Fruit fly (Drosophila melanogaster) whole organism, prepupa: ENCODE results near the gene Tet.

ENCODE experiments used
- Blimp-1 ChIP-seq: fragments of 200-800 bp; sonication (Bioruptor generic); optimal IDR thresholded peaks from 3 replicates; lab custom pipeline; 2017; ENCODE audit warnings: missing biosample characterization, missing genetic modification characterization, mild to moderate bottlenecking, moderate library complexity, missing genetic modification reagents
- CG10631 ChIP-seq: fragments of 200-800 bp; sonication (Bioruptor generic); optimal IDR thresholded peaks from 2 replicates; lab custom pipeline; 2016; ENCODE audit warnings: missing biosample characterization, missing genetic modification characterization
- CG11762 ChIP-seq: fragments of 200-800 bp; sonication (Bioruptor generic); optimal IDR thresholded peaks from 3 replicates; lab custom pipeline; 2016; ENCODE audit warnings: missing biosample characterization, missing genetic modification characterization; ENCODE audit not compliant: insufficient read depth
- CG11902 ChIP-seq: fragments of 200-800 bp; sonication (Bioruptor generic); optimal IDR thresholded peaks from 3 replicates; lab custom pipeline; 2016; ENCODE audit warnings: missing biosample characterization, missing genetic modification characterization
- CG15336 ChIP-seq: fragments of 200-800 bp; sonication (Bioruptor generic); IDR thresholded peaks from 2 replicates; pipeline ENCODE4 v1.3.6; 2022; ENCODE audit warnings: missing biosample characterization, missing genetic modification characterization
- CG3032 ChIP-seq: fragments of 200-800 bp; optimal IDR thresholded peaks from 2 replicates; lab custom pipeline; 2019; ENCODE audit warnings: missing biosample characterization, mild to moderate bottlenecking, missing genetic modification characterization, moderate library complexity
- CG31627 ChIP-seq: fragments of 200-800 bp; sonication (Bioruptor generic); optimal IDR thresholded peaks from 3 replicates; lab custom pipeline; 2016; ENCODE audit warnings: missing biosample characterization, missing genetic modification characterization
- CG32006 ChIP-seq: fragments of 200-800 bp; sonication (Bioruptor generic); optimal IDR thresholded peaks from 3 replicates; lab custom pipeline; 2017; ENCODE audit warnings: missing biosample characterization, mild to moderate bottlenecking, missing genetic modification characterization
- CG34406 ChIP-seq: fragments of 200-800 bp; sonication (Bioruptor generic); optimal IDR thresholded peaks from 3 replicates; lab custom pipeline; 2016; ENCODE audit warnings: missing biosample characterization, missing genetic modification characterization
- CG3919 ChIP-seq: fragments of 200-800 bp; sonication (Bioruptor generic); optimal IDR thresholded peaks from 3 replicates; lab custom pipeline; 2016; ENCODE audit warnings: missing biosample characterization, missing genetic modification characterization
- CG4318 ChIP-seq: fragments of 200-800 bp; sonication (Bioruptor generic); optimal IDR thresholded peaks from 3 replicates; lab custom pipeline; 2017; ENCODE audit warnings: missing biosample characterization, mild to moderate bottlenecking, missing genetic modification characterization
- CG6276 ChIP-seq: fragments of 200-800 bp; sonication (Bioruptor generic); optimal IDR thresholded peaks from 2 replicates; lab custom pipeline; 2017; ENCODE audit warnings: missing biosample characterization, mild to moderate bottlenecking, missing genetic modification characterization
- CG6792 ChIP-seq: fragments of 200-800 bp; sonication (Bioruptor generic); optimal IDR thresholded peaks from 3 replicates; lab custom pipeline; 2016; ENCODE audit warnings: missing biosample characterization, missing genetic modification characterization
- CG6808 ChIP-seq: fragments of 200-800 bp; sonication (Bioruptor generic); optimal IDR thresholded peaks from 3 replicates; lab custom pipeline; 2017; ENCODE audit warnings: missing biosample characterization, missing genetic modification characterization, mild to moderate bottlenecking, moderate library complexity, missing genetic modification reagents
- CG6854 ChIP-seq: fragments of 200-800 bp; sonication (Bioruptor generic); optimal IDR thresholded peaks from 2 replicates; lab custom pipeline; 2017; ENCODE audit warnings: missing biosample characterization, mild to moderate bottlenecking, missing genetic modification characterization
- CG7368 ChIP-seq: fragments of 200-800 bp; sonication (Bioruptor generic); optimal IDR thresholded peaks from 3 replicates; lab custom pipeline; 2016; ENCODE audit warnings: missing biosample characterization, missing genetic modification characterization
- CG8632 ChIP-seq: fragments of 200-800 bp; sonication (Bioruptor generic); optimal IDR thresholded peaks from 3 replicates; lab custom pipeline; 2016; ENCODE audit warnings: missing biosample characterization, missing genetic modification characterization
- CG9139 ChIP-seq: fragments of 200-800 bp; sonication (Bioruptor generic); optimal IDR thresholded peaks from 3 replicates; lab custom pipeline; 2017; ENCODE audit warnings: missing biosample characterization, mild to moderate bottlenecking, missing genetic modification characterization
- Eip78C ChIP-seq: fragments of 200-800 bp; sonication (Bioruptor generic); peaks from one replicate; lab custom pipeline; 2016; ENCODE audit warnings: missing biosample characterization, missing genetic modification characterization
- Gug ChIP-seq: fragments of 200-800 bp; sonication (Bioruptor generic); IDR thresholded peaks from 2 replicates; pipeline ENCODE4 v1.3.6; 2022; ENCODE audit warnings: missing biosample characterization, missing genetic modification characterization
- Hr38 ChIP-seq: sonication (Bioruptor generic); optimal IDR thresholded peaks from 2 replicates; lab custom pipeline; 2016; ENCODE audit warnings: missing biosample characterization, missing genetic modification characterization
- Hr4 ChIP-seq: fragments of 200-800 bp; sonication (Bioruptor generic); optimal IDR thresholded peaks from 3 replicates; lab custom pipeline; 2016; ENCODE audit warnings: missing biosample characterization, missing genetic modification characterization
- OdsH ChIP-seq: fragments of 200-800 bp; sonication (Bioruptor generic); optimal IDR thresholded peaks from 3 replicates; lab custom pipeline; 2016; ENCODE audit warnings: missing biosample characterization, missing genetic modification characterization
- Smox ChIP-seq: fragments of 200-800 bp; sonication (Bioruptor generic); optimal IDR thresholded peaks from 3 replicates; lab custom pipeline; 2016; ENCODE audit warnings: missing biosample characterization, missing genetic modification characterization
- achi ChIP-seq: fragments of 200-800 bp; sonication (Bioruptor generic); optimal IDR thresholded peaks from 3 replicates; lab custom pipeline; 2016; ENCODE audit warnings: missing biosample characterization, missing genetic modification characterization
- acj6 ChIP-seq: fragments of 200-800 bp; sonication (Bioruptor generic); optimal IDR thresholded peaks from 3 replicates; lab custom pipeline; 2016; ENCODE audit warnings: missing biosample characterization, missing genetic modification characterization
- dac ChIP-seq: fragments of 200-800 bp; sonication (Bioruptor generic); optimal IDR thresholded peaks from 2 replicates; lab custom pipeline; 2017; ENCODE audit warnings: missing biosample characterization, mild to moderate bottlenecking, missing genetic modification characterization
- eg ChIP-seq: fragments of 200-800 bp; sonication (Bioruptor generic); IDR thresholded peaks from 3 replicates; pipeline ENCODE4 v1.3.6; 2022; ENCODE audit warnings: missing biosample characterization, missing genetic modification characterization
- esn ChIP-seq: fragments of 200-800 bp; sonication (Bioruptor generic); optimal IDR thresholded peaks from 2 replicates; lab custom pipeline; 2016; ENCODE audit warnings: missing biosample characterization, mild to moderate bottlenecking, missing genetic modification characterization, moderate library complexity
- net ChIP-seq: fragments of 200-800 bp; sonication (Bioruptor generic); optimal IDR thresholded peaks from 3 replicates; lab custom pipeline; 2016; ENCODE audit warnings: missing biosample characterization, missing genetic modification characterization
- salr ChIP-seq, 2 experiments: fragments of 200-800 bp; sonication (Bioruptor generic); optimal IDR thresholded peaks; 3 replicates each; lab custom pipeline; 2016 to 2018; ENCODE audit warnings: missing biosample characterization in 2 of 2, missing genetic modification characterization in 2 of 2, mild to moderate bottlenecking in 1 of 2
- spab ChIP-seq: fragments of 200-800 bp; sonication (Bioruptor generic); optimal IDR thresholded peaks from 2 replicates; lab custom pipeline; 2017; ENCODE audit warnings: missing biosample characterization, mild to moderate bottlenecking, missing genetic modification characterization, missing genetic modification reagents
- ss ChIP-seq, 2 experiments: fragments of 200-800 bp; sonication (Bioruptor generic); optimal IDR thresholded peaks; 2 replicates in 1 of 2; 3 replicates in 1 of 2; lab custom pipeline; 2017 to 2018; ENCODE audit warnings: mild to moderate bottlenecking in 2 of 2, missing biosample characterization in 2 of 2, missing genetic modification characterization in 2 of 2, moderate library complexity in 1 of 2
- svp ChIP-seq: fragments of 200-800 bp; sonication (Bioruptor generic); peaks from one replicate; lab custom pipeline; 2016; ENCODE audit warnings: missing biosample characterization, missing genetic modification characterization
- topi ChIP-seq: fragments of 200-800 bp; sonication (Bioruptor generic); optimal IDR thresholded peaks from 3 replicates; lab custom pipeline; 2016; ENCODE audit warnings: missing biosample characterization, missing genetic modification characterization

Gene Tet

dm6 chr3L:2879005-2879826 lies at the start of gene Tet:
Tet (minus strand) TSS chr3L:2879158.
- TF ChIP-seq CG3032, result no peak
- peak; percentile 34 for TF ChIP-seq Eip78C
- no peak for TF ChIP-seq CG11762 (GFP tag; lab: Kevin White, UChicago)

dm6 chr3L:2923097-2923496 lies 44.1 kb upstream of the Tet start:
- peak; percentile 73 for TF ChIP-seq svp (GFP tag; lab: Kevin White, UChicago)
- no peak for TF ChIP-seq CG4318 (GFP tag; lab: Kevin White, UChicago)
- no peak for TF ChIP-seq acj6 (GFP tag; lab: Kevin White, UChicago)
- no peak for TF ChIP-seq Hr38 (GFP tag; lab: Kevin White, UChicago)

- TF ChIP-seq CG6854 (GFP tag; lab: Kevin White, UChicago) (no peak), CG8632 (no peak), Gug (GFP tag; lab: Robert Waterston, UW) (no peak), CG34406 (GFP tag; lab: Kevin White, UChicago) (no peak), spab (GFP tag; lab: Kevin White, UChicago) (no peak), esn (GFP tag; lab: Kevin White, UChicago) (no peak), salr (GFP tag; optimal IDR thresholded peaks at IDR 0.05; lab: Kevin White, UChicago) (no peak), Eip78C (no peak), CG3919 (GFP tag; lab: Kevin White, UChicago) (no peak), Smox (no peak)
- TF ChIP-seq, all 60 proteins: peak for 0
These were observed 39.7 kb upstream of the Tet start for dm6 chr3L:2918628-2919027.

dm6 chr3L:2916554-2916953 lies 37.6 kb upstream of the Tet start, which contains the start of gene CG9970:
CG9970 (minus strand) TSS chr3L:2916654.
- TF ChIP-seq CG10631, result no peak
- no peak for TF ChIP-seq acj6 (GFP tag; lab: Kevin White, UChicago)
- TF ChIP-seq CG11902 (GFP tag; lab: Kevin White, UChicago), result no peak
- no peak for TF ChIP-seq achi (GFP tag; lab: Kevin White, UChicago)
- TF ChIP-seq Eip78C, result no peak
- no peak for TF ChIP-seq dac
- TF ChIP-seq CG15336 (GFP tag; lab: Robert Waterston, UW), result no peak
- no peak for TF ChIP-seq CG31627 (GFP tag; lab: Kevin White, UChicago)
- TF ChIP-seq eg, result no peak
- TF ChIP-seq CG3032, result no peak
- TF ChIP-seq Gug (GFP tag; lab: Robert Waterston, UW), result no peak
- TF ChIP-seq CG6792 (GFP tag; lab: Kevin White, UChicago), result no peak
- no peak for TF ChIP-seq CG4318 (GFP tag; lab: Kevin White, UChicago)
- TF ChIP-seq CG11762 (GFP tag; lab: Kevin White, UChicago), result no peak
- TF ChIP-seq Hr4 (GFP tag; lab: Kevin White, UChicago), result no peak

dm6 chr3L:2913291-2913690 lies 34.3 kb upstream of the Tet start:
- TF ChIP-seq CG9139 (GFP tag; lab: Kevin White, UChicago) (no peak), CG6808 (no peak), acj6 (GFP tag; lab: Kevin White, UChicago) (no peak), CG7368 (no peak), Eip78C (no peak), Blimp-1 (no peak), CG32006 (GFP tag; lab: Kevin White, UChicago) (no peak), CG31627 (GFP tag; lab: Kevin White, UChicago) (no peak), achi (GFP tag; lab: Kevin White, UChicago) (no peak), ss (GFP tag; optimal IDR thresholded peaks at IDR 0.05; lab: Kevin White, UChicago) (no peak), CG6276 (GFP tag; lab: Kevin White, UChicago) (no peak), net (GFP tag; lab: Kevin White, UChicago) (no peak), OdsH (GFP tag; lab: Kevin White, UChicago) (no peak), topi (no peak), esn (GFP tag; lab: Kevin White, UChicago) (no peak)
